Worm (Caenorhabditis elegans) whole organism, L4 larva: Measurements from ENCODE around the gene spe-10.

Source experiments
- fkh-10 ChIP-seq: fragments of 150-350 bp; optimal IDR thresholded peaks from 2 replicates; lab custom pipeline; 2014; ENCODE audit warnings: missing biosample characterization, missing genetic modification reagents, missing genetic modification characterization
- lin-39 ChIP-seq: fragments of 150-350 bp; optimal IDR thresholded peaks from 2 replicates; lab custom pipeline; 2014; ENCODE audit warnings: missing biosample characterization, missing genetic modification reagents, missing genetic modification characterization
- nhr-76 ChIP-seq: fragments of 150-350 bp; optimal IDR thresholded peaks from 2 replicates; lab custom pipeline; 2014; ENCODE audit warnings: missing biosample characterization, missing genetic modification characterization
- skn-1 ChIP-seq: fragments of 150-350 bp; optimal IDR thresholded peaks from 2 replicates; lab custom pipeline; 2014; ENCODE audit warnings: missing biosample characterization, missing genetic modification characterization
- ztf-11 ChIP-seq: fragments of 150-350 bp; optimal IDR thresholded peaks from 2 replicates; lab custom pipeline; 2014; ENCODE audit warnings: missing biosample characterization, missing genetic modification characterization

ce11 chrV:10360186-10360585, 23.9 kb upstream of the spe-10 start:
- TF ChIP-seq nhr-76 (tag; lab: Kevin White, UChicago) (no peak), lin-39 (tag; lab: Kevin White, UChicago) (no peak), fkh-10 (GFP tag; lab: Kevin White, UChicago) (no peak), ztf-11 (tag; lab: Kevin White, UChicago) (no peak), skn-1 (no peak)
